Fruit fly (Drosophila melanogaster): Measurements from ENCODE around the gene neur.

Gene neur

DNA sequence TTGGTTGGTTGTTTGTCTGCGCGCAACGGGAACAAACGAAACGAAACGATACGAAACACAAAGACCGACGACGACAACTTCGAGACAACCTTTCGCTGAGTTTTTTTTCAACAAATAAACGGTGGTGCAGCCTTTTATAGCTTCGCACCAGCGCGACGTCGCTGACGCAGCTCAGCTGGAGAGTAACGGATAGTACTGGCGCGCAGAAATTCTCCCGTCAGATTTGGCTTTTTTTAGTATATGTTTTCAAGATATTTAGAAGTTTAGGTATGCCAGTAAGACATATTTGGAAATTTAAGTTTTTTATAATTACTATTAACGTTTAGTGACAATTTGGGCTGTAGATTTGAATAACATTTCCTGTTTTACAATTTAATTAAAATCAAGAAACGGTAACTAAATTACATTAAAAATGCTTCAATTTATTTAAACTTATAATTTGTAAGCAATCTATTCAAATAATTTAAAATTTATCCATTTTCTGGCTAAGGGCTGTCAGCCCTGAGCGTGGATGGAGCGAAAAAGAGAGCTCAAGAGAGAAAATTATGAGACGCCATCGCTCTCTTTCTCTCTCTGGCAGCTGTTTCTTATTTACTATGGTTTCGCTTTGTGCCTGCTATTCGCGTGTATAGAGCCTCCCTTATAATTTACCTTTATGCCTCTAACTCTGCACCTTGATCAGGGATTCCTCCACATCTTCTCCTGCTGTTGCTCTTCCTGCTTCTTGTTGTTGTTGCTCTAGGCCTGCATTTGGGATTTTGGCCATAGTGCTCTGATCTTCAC, 5.5 kb downstream of the neur start:
- peak; percentile 88 for TF ChIP-seq CG17801 (GFP tag; optimal IDR thresholded peaks at IDR 0.05; ENCODE audit: partially characterized antibody)

dm6 chr3R:9031797-9032418, 7.4 kb downstream of the neur start:
- peak; percentile 86 for TF ChIP-seq CG17801 (GFP tag; optimal IDR thresholded peaks at IDR 0.05; ENCODE audit: partially characterized antibody)

dm6 chr3R:9030750-9031128, 8.5 kb downstream of the neur start:
- TF ChIP-seq CG17801 (GFP tag; optimal IDR thresholded peaks at IDR 0.05; ENCODE audit: partially characterized antibody), result no peak

DNA sequence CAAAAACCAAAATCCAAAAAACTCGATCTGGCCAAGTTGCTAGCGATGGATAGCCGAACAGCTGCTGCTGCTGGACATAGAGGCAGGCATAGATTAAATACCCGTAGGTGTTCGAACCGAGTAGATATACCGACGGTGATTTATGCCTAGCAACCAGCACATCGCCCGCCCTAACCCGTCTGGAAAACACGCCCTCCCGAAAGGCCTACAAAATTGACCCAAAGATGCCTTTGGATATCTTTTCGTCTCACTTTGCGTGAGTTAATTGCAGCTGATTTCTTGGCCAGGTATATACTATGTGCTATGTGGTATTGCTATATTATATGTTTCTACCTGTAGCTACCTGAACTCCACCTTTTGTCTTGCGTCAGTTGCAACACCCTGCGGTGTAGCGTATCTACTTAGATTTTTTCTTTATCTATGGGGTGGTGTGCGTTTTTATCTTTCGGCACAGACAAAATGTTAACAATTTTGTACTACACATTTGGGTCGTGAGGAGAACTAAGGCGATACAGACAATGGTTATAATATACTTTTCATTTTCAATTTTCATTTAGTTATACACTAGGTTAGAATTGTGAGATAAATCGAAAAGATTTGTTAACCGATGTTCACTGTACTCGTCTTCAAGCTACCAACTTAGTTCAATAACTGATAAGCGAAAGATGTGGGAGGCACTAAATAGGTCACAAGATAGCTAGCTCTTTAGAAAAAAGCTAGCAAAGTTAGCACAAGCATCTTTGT, 9.1 kb downstream of the neur start:
- TF ChIP-seq CG17801 (GFP tag; optimal IDR thresholded peaks at IDR 0.05; ENCODE audit: partially characterized antibody), result no peak

dm6 chr3R:9029411-9029810, 9.9 kb downstream of the neur start:
- no peak for TF ChIP-seq CG17801 (GFP tag; optimal IDR thresholded peaks at IDR 0.05; ENCODE audit: partially characterized antibody)

DNA sequence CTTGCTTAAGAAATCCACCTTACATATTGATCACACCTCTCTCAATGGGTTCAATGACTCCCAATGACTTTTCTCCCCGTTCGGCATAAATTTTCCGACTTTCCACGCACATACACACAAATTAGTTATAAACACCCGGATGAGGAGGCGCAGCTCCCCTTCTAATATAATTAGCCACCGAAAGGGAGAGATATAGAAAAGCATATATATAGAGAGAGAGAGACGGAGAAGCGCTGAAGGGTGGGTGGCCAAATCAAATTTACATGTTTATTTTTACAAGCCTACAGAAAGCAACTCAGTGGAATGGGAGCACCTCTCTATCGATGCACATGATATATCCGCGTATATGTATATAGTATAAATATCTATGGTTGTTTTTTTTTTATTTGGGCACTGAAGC, 10.6 kb downstream of the neur start:
- TF ChIP-seq CG17801 (GFP tag; optimal IDR thresholded peaks at IDR 0.05; ENCODE audit: partially characterized antibody), result no peak

dm6 chr3R:9027082-9027481, 12.2 kb downstream of the neur start:
- TF ChIP-seq CG17801 (GFP tag; optimal IDR thresholded peaks at IDR 0.05; ENCODE audit: partially characterized antibody), result no peak

dm6 chr3R:9024835-9025510, 14.3 kb downstream of the neur start:
- no peak for TF ChIP-seq CG17801 (GFP tag; optimal IDR thresholded peaks at IDR 0.05; ENCODE audit: partially characterized antibody)

dm6 chr3R:9023934-9024333, 15.3 kb downstream of the neur start:
- no peak for TF ChIP-seq CG17801 (GFP tag; optimal IDR thresholded peaks at IDR 0.05; ENCODE audit: partially characterized antibody)

dm6 chr3R:9019689-9020138, 19.6 kb downstream of the neur start, which contains the start of gene tgo:
tgo (minus strand) TSS chr3R:9020022.
- TF ChIP-seq CG17801 (GFP tag; optimal IDR thresholded peaks at IDR 0.05; ENCODE audit: partially characterized antibody), result peak; percentile 16

DNA sequence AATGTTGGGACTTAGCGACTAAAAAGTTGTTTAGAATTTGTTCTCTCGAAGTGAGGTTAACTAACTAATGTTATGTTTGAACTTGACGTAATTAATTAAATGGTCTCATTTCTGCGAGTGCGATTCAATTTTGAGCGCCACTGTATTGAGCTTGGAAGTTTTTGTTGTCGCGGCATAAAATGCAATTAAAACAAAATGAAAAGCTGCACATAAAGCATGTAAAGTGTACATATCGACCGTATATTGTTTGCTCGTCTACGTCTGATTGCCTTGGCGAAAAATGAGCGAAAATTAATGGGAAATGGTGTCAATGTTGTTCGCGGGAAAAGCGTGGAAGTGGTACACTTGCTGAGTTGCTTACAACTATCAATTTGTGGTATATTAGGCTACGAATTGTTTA, 22.4 kb downstream of the neur start:
- TF ChIP-seq CG17801 (GFP tag; optimal IDR thresholded peaks at IDR 0.05; ENCODE audit: partially characterized antibody), result peak; percentile 46

- no peak for TF ChIP-seq CG17801 (GFP tag; optimal IDR thresholded peaks at IDR 0.05; ENCODE audit: partially characterized antibody)
Measured at dm6 chr3R:9014859-9015466, 24.3 kb downstream of the neur start, which contains the start of the genes Kcmf1, Sf3b5 and CG11986. Kcmf1 (minus strand) TSS chr3R:9014909. Sf3b5 (minus strand) TSS chr3R:9015341. CG11986 (plus strand) TSS chr3R:9015446.

DNA sequence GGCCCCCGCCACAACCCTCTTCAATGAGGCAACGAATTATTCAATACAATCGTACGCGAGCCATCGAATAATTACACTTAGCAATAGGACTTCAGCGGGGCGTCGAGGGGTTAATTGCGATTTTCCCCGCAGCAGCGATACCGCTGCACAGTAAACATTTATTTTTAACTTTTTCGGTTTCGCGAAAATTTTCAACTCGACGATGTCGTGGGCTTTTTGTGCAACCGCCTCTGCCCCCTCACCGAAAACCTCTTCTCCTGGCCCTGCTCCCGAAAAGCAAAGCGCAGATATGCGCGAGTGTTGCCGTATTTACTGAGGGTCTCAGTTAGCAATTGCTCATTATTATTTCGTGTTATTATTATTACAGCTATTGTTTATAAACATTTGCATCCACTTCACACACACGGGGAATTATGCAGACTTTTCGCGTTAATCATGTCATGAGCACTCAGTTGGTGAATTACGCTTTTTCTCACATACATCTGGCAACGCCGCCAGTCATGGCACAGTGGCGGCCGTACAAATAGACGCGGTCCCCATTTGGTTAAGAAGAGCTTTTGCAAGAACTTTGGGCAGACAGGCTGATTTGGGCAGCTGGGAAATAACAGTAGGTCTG, 25.4 kb downstream of the neur start:
- peak; percentile 35 for TF ChIP-seq CG17801 (GFP tag; optimal IDR thresholded peaks at IDR 0.05; ENCODE audit: partially characterized antibody)

DNA sequence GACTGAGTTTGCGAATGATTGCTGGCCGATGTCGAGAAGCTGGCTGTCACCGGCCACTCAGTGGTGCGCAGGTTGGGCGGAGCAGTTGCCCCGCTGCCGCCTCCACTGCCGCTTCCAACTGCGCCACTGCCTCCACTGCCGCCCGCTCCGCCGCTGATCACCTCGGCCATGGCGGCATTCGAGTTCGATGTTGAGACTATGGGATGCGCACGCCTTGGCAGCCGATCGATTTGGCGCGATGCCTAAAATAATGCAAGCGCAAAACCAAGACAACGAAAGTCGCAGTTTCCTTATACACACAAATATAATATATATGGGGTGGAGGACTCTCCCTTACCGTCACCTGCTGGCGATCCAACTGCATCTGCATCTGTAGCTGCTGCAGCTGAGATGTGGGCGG, 27.6 kb downstream of the neur start:
- TF ChIP-seq CG17801 (GFP tag; optimal IDR thresholded peaks at IDR 0.05; ENCODE audit: partially characterized antibody), result no peak
